Fruit fly (Drosophila melanogaster): ENCODE data around the gene Psa.

dm6 chr3L:1553193-1553592, 50.5 kb downstream of the Psa start, which contains the start of gene Pcyt2:
- TF ChIP-seq Mnt (GFP tag; optimal IDR thresholded peaks at IDR 0.05), result no peak
- no peak for TF ChIP-seq CG7101 (tag; optimal IDR thresholded peaks at IDR 0.05)
- no peak for TF ChIP-seq CG14711 (tag; optimal IDR thresholded peaks at IDR 0.05)
- TF ChIP-seq toe (GFP tag; optimal IDR thresholded peaks at IDR 0.05), result no peak
- TF ChIP-seq CG33017 (tag; optimal IDR thresholded peaks at IDR 0.05), result no peak
- no peak for TF ChIP-seq cnc (optimal IDR thresholded peaks at IDR 0.05)
- no peak for TF ChIP-seq pad (GFP tag; optimal IDR thresholded peaks at IDR 0.05)
- TF ChIP-seq bab1 (GFP tag; optimal IDR thresholded peaks at IDR 0.05), result no peak
- TF ChIP-seq tj (GFP tag; optimal IDR thresholded peaks at IDR 0.05), result no peak
- no peak for TF ChIP-seq ovo (GFP tag; optimal IDR thresholded peaks at IDR 0.05)
- TF ChIP-seq CG12768 (GFP tag; optimal IDR thresholded peaks at IDR 0.05), result no peak
- TF ChIP-seq Crg-1 (GFP tag; optimal IDR thresholded peaks at IDR 0.05), result no peak

All from whole organism, adult.